Comparison of ENCODE assay signal across 5 fruit fly cellular contexts in the genomic region with DNA sequence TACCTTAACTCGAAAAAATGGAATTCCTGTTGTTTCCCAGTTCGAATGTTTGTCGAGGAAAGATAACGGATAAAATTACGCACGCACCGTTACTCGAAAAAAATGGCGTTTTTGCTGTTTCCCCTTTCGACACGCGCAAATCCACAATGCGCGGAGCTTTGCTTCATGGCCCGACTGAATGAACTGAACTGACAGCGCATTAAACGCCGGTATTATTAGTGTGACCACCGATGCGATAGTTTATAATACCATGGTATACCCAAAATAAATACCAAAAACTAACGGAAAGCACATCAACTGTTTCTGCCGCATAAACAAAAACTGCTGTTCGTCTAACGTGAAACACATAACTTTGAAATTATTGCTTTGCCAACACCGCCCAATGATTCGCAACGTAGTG.
TF ChIP-seq lines count a peak whose summit lies in the region.

TSS of gene CG32814 (minus strand) at position 190 of the 400 bp plus-strand sequence.
TSS of gene CG11638 (minus strand) at position 193 of the 400 bp plus-strand sequence.
TSS of gene CG3021 (plus strand) at position 281 of the 400 bp plus-strand sequence.

- TF ChIP-seq CTCF in whole organism, embryonic (GFP tag; optimal IDR thresholded peaks at IDR 0.05; lab: Kevin White, UChicago): peak; percentile 58

TF ChIP-seq in whole organism, adult, 20 proteins besides CTCF, POLR2A, EP300 and RAD21 (continues in another document):
- TF ChIP-seq CG7101 (tag; optimal IDR thresholded peaks at IDR 0.05; lab: Kevin White, UChicago) (peak; percentile 3), CG11617 (GFP tag; optimal IDR thresholded peaks at IDR 0.05; lab: Kevin White, UChicago) (peak; percentile 15), cnc (optimal IDR thresholded peaks at IDR 0.05; lab: Kevin White, UChicago) (no peak), CG33017 (tag; optimal IDR thresholded peaks at IDR 0.05; lab: Kevin White, UChicago) (no peak), Mnt (GFP tag; optimal IDR thresholded peaks at IDR 0.05; lab: Kevin White, UChicago) (peak; percentile 27), tj (GFP tag; optimal IDR thresholded peaks at IDR 0.05; lab: Kevin White, UChicago) (peak; percentile 84), cic (GFP tag; optimal IDR thresholded peaks at IDR 0.05; lab: Kevin White, UChicago) (no peak), Crg-1 (GFP tag; optimal IDR thresholded peaks at IDR 0.05; lab: Kevin White, UChicago) (no peak), bab1 (GFP tag; optimal IDR thresholded peaks at IDR 0.05; lab: Kevin White, UChicago) (peak; percentile 60), CG12768 (GFP tag; optimal IDR thresholded peaks at IDR 0.05; lab: Kevin White, UChicago) (no peak), CG14711 (tag; optimal IDR thresholded peaks at IDR 0.05; lab: Kevin White, UChicago) (peak; percentile 30), Hr96 (GFP tag; optimal IDR thresholded peaks at IDR 0.05; lab: Kevin White, UChicago) (no peak), Clk (GFP tag; optimal IDR thresholded peaks at IDR 0.05; lab: Kevin White, UChicago) (no peak), pad (GFP tag; optimal IDR thresholded peaks at IDR 0.05; lab: Kevin White, UChicago) (peak; percentile 19), ovo (GFP tag; optimal IDR thresholded peaks at IDR 0.05; lab: Kevin White, UChicago) (peak; percentile 84), toe (GFP tag; optimal IDR thresholded peaks at IDR 0.05; lab: Kevin White, UChicago) (no peak), CG7045 (GFP tag; optimal IDR thresholded peaks at IDR 0.05; lab: Kevin White, UChicago) (no peak)

TF ChIP-seq in whole organism, embryonic, 481 proteins besides CTCF, POLR2A, EP300 and RAD21 (continues in another document):
- peak; percentile 21; the same call in 1 of the 2 replicates for TF ChIP-seq vvl (GFP tag; IDR thresholded peaks at IDR 0.05; lab: Robert Waterston, UW)
- peak; percentile 13 for TF ChIP-seq HHEX (GFP tag; optimal IDR thresholded peaks at IDR 0.05; lab: Kevin White, UChicago)
- no peak for TF ChIP-seq ro (GFP tag; IDR thresholded peaks at IDR 0.05; lab: Robert Waterston, UW)
- 0 out of 3 replicates have a peak, but pooled peaks have one; percentile 21 for TF ChIP-seq CG17361 (GFP tag; IDR thresholded peaks at IDR 0.05; lab: Robert Waterston, UW)
- peak; percentile 54; the same call in 1 of the 2 replicates for TF ChIP-seq Scr (GFP tag; IDR thresholded peaks at IDR 0.05; lab: Robert Waterston, UW; ENCODE audit: partially characterized antibody)
- no peak for TF ChIP-seq lola (GFP tag; optimal IDR thresholded peaks at IDR 0.05; lab: Kevin White, UChicago)
- no peak for TF ChIP-seq Vsx1 (GFP tag; optimal IDR thresholded peaks at IDR 0.05; lab: Kevin White, UChicago)
- TF ChIP-seq gfzf (GFP tag; optimal IDR thresholded peaks at IDR 0.05; lab: Kevin White, UChicago): peak; percentile 73
- no peak; the same call in 2 of the 3 replicates for TF ChIP-seq row (GFP tag; IDR thresholded peaks at IDR 0.05; lab: Robert Waterston, UW)
- TF ChIP-seq CG15514 (GFP tag; optimal IDR thresholded peaks at IDR 0.05; lab: Kevin White, UChicago): peak; percentile 78
- no peak for TF ChIP-seq Dbx (GFP tag; IDR thresholded peaks at IDR 0.05; lab: Robert Waterston, UW)
- no peak for TF ChIP-seq CG14860 (GFP tag; IDR thresholded peaks at IDR 0.05; lab: Robert Waterston, UW; ENCODE audit: partially characterized antibody)
- TF ChIP-seq Rfx (GFP tag; IDR thresholded peaks at IDR 0.05; lab: Robert Waterston, UW): 0 out of 2 replicates have a peak, but pooled peaks have one; percentile 15
- peak; percentile 13 for TF ChIP-seq CG34376 (GFP tag; optimal IDR thresholded peaks at IDR 0.05; lab: Kevin White, UChicago)
- TF ChIP-seq CG7839 (tag; optimal IDR thresholded peaks at IDR 0.05; lab: Kevin White, UChicago): peak; percentile 30
- TF ChIP-seq CG10366 (GFP tag; IDR thresholded peaks at IDR 0.05; lab: Robert Waterston, UW): no peak

TF ChIP-seq in whole organism, prepupa, 60 proteins besides CTCF, POLR2A, EP300 and RAD21 (continues in another document):
- no peak for TF ChIP-seq Sox15 (GFP tag; optimal IDR thresholded peaks at IDR 0.05; lab: Kevin White, UChicago)
- peak; percentile 43 for TF ChIP-seq topi (GFP tag; optimal IDR thresholded peaks at IDR 0.05; lab: Kevin White, UChicago)
- no peak for TF ChIP-seq CG32006 (GFP tag; optimal IDR thresholded peaks at IDR 0.05; lab: Kevin White, UChicago)
- TF ChIP-seq OdsH (GFP tag; optimal IDR thresholded peaks at IDR 0.05; lab: Kevin White, UChicago): no peak
- no peak for TF ChIP-seq Hr39 (GFP tag; optimal IDR thresholded peaks at IDR 0.05; lab: Kevin White, UChicago)
- no peak for TF ChIP-seq CG6854 (GFP tag; optimal IDR thresholded peaks at IDR 0.05; lab: Kevin White, UChicago)
- TF ChIP-seq CG8319 (GFP tag; optimal IDR thresholded peaks at IDR 0.05; lab: Kevin White, UChicago): no peak
- no peak for TF ChIP-seq CG8632 (GFP tag; optimal IDR thresholded peaks at IDR 0.05; lab: Kevin White, UChicago)
- no peak for TF ChIP-seq CG7368 (GFP tag; optimal IDR thresholded peaks at IDR 0.05; lab: Kevin White, UChicago)
- peak; percentile 34 for TF ChIP-seq CG1621 (tag; optimal IDR thresholded peaks at IDR 0.05; lab: Kevin White, UChicago)
- no peak for TF ChIP-seq pdm3 (GFP tag; optimal IDR thresholded peaks at IDR 0.05; lab: Kevin White, UChicago)
- no peak for TF ChIP-seq vri (GFP tag; optimal IDR thresholded peaks at IDR 0.05; lab: Kevin White, UChicago)
- TF ChIP-seq Ets96B (tag; optimal IDR thresholded peaks at IDR 0.05; lab: Kevin White, UChicago): peak; percentile 1
- no peak for TF ChIP-seq CG6808 (GFP tag; optimal IDR thresholded peaks at IDR 0.05; lab: Kevin White, UChicago)
- TF ChIP-seq Smox (GFP tag; optimal IDR thresholded peaks at IDR 0.05; lab: Kevin White, UChicago): no peak
- no peak for TF ChIP-seq CG11294 (GFP tag; IDR thresholded peaks at IDR 0.05; lab: Robert Waterston, UW)
- TF ChIP-seq fkh (GFP tag; optimal IDR thresholded peaks at IDR 0.05; lab: Kevin White, UChicago): no peak
- TF ChIP-seq Ets21C (GFP tag; optimal IDR thresholded peaks at IDR 0.05; lab: Kevin White, UChicago): no peak
- peak; percentile 19 for TF ChIP-seq net (GFP tag; optimal IDR thresholded peaks at IDR 0.05; lab: Kevin White, UChicago)

TF ChIP-seq in whole organism, pupa, 21 proteins besides CTCF, POLR2A, EP300 and RAD21:
- TF ChIP-seq D1 (tag; optimal IDR thresholded peaks at IDR 0.05; lab: Kevin White, UChicago) (no peak), CG14655 (GFP tag; optimal IDR thresholded peaks at IDR 0.05; lab: Kevin White, UChicago) (no peak), CG13204 (GFP tag; optimal IDR thresholded peaks at IDR 0.05; lab: Kevin White, UChicago) (no peak), CG4496 (GFP tag; IDR thresholded peaks at IDR 0.05; lab: Robert Waterston, UW) (peak; percentile 43; the same call in 1 of the 3 replicates), CG17806 (tag; optimal IDR thresholded peaks at IDR 0.05; lab: Kevin White, UChicago) (no peak), Ets98B (GFP tag; IDR thresholded peaks at IDR 0.05; lab: Robert Waterston, UW) (0 out of 2 replicates have a peak, but pooled peaks have one; percentile 16), Pif1B (GFP tag; optimal IDR thresholded peaks at IDR 0.05; lab: Kevin White, UChicago) (no peak), CG10348 (GFP tag; IDR thresholded peaks at IDR 0.05; lab: Robert Waterston, UW) (no peak), CG8301 (tag; optimal IDR thresholded peaks at IDR 0.05; lab: Kevin White, UChicago) (no peak), fd96Ca (GFP tag; IDR thresholded peaks at IDR 0.05; lab: Robert Waterston, UW) (no peak)

TF ChIP-seq in whole organism, wandering third instar larva, 38 proteins besides CTCF, POLR2A, EP300 and RAD21:
- TF ChIP-seq dl (GFP tag; optimal IDR thresholded peaks at IDR 0.05; lab: Kevin White, UChicago; ENCODE audit: insufficient read depth in 1 of 2, partially characterized antibody in 2 of 2) (no peak), woc (GFP tag; optimal IDR thresholded peaks at IDR 0.05; lab: Kevin White, UChicago) (no peak), Rel (GFP tag; optimal IDR thresholded peaks at IDR 0.05; lab: Kevin White, UChicago) (no peak), Rel (tag; optimal IDR thresholded peaks at IDR 0.05; lab: Kevin White, UChicago) (peak; percentile 75), Hr78 (GFP tag; optimal IDR thresholded peaks at IDR 0.05; lab: Kevin White, UChicago) (no peak), Myc (optimal IDR thresholded peaks at IDR 0.05; lab: Kevin White, UChicago) (no peak), Abd-B (GFP tag; optimal IDR thresholded peaks at IDR 0.05; lab: Kevin White, UChicago) (no peak), rgr (GFP tag; optimal IDR thresholded peaks at IDR 0.05; lab: Kevin White, UChicago) (peak; percentile 11)
TF ChIP-seq in whole organism, wandering third instar larva: peak in this region for 2.
